Worm (Caenorhabditis elegans): ENCODE measurements around the gene ngn-1.

ngn-1 gene

DNA sequence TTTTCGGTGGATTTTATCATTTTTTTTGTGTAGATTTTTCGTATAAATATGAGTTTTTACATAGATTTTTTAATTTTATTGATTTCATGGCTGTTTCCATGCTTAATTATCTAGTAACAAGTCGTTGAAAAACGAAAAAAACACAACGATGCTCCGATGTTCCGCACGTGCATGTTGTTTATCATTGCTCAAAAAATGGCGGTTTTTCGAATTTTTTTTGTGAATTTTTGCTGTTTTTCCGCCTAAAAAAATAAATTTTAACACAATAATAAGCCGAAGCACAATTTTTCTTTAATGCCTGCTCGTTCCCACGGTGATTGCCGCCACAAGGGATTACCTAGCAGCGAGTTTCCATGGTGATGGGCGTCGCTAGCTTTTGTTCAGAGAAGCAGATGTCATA lies 14.0 kb upstream of the ngn-1 start:
- TF ChIP-seq M03D4.4 (tag; optimal IDR thresholded peaks at IDR 0.05) (no peak), unc-120 (tag; optimal IDR thresholded peaks at IDR 0.05; ENCODE audit: poor library complexity, severe bottlenecking) (no peak), hlh-1 (tag; optimal IDR thresholded peaks at IDR 0.05) (no peak), mab-5 (tag; optimal IDR thresholded peaks at IDR 0.05) (no peak), sptf-1 (tag; optimal IDR thresholded peaks at IDR 0.05) (no peak), ceh-83 (GFP tag; optimal IDR thresholded peaks at IDR 0.05) (no peak), cnd-1 (tag; optimal IDR thresholded peaks at IDR 0.05) (no peak), mep-1 (tag; optimal IDR thresholded peaks at IDR 0.05) (no peak), drap-1 (GFP tag; optimal IDR thresholded peaks at IDR 0.05) (no peak), snpc-4 (tag; optimal IDR thresholded peaks at IDR 0.05) (no peak), bed-3 (GFP tag; optimal IDR thresholded peaks at IDR 0.05) (no peak), nhr-12 (tag; optimal IDR thresholded peaks at IDR 0.05) (no peak), unc-39 (tag; optimal IDR thresholded peaks at IDR 0.05) (no peak)

DNA sequence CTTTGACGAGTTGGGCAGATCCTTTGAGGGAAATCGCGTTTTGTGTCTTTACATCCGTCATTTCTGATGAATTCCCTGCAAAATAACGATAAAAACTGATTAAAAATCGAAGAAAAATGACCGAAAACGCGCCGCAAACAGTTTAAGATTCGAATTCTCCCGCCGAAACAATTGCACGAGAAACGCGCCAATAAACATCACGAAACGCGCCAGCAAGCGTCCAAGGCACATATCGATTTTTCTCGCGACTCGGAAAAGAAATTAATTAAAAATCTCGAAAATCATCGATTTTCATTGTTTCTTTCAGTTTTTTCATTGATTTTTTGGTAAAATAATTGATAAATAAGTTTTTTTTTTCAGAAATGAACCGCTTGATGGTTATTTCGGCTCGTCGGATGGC lies 12.9 kb upstream of the ngn-1 start, which contains the start of the genes mdf-2 and nduv-3:
Gene mdf-2, minus strand, starts transcription at position 176 of the 400 bp plus-strand sequence.
Gene nduv-3, plus strand, starts transcription at position 361 of the 400 bp plus-strand sequence.
- TF ChIP-seq M03D4.4 (tag; optimal IDR thresholded peaks at IDR 0.05) = no peak
- TF ChIP-seq nhr-237 (tag; optimal IDR thresholded peaks at IDR 0.05) = peak; percentile 30
- TF ChIP-seq elt-3 (tag; optimal IDR thresholded peaks at IDR 0.05) = no peak
- TF ChIP-seq mep-1 (tag; optimal IDR thresholded peaks at IDR 0.05) = peak; percentile 61
- peak; percentile 75 for TF ChIP-seq ceh-39 (tag; optimal IDR thresholded peaks at IDR 0.05)
- no peak for TF ChIP-seq snpc-4 (tag; optimal IDR thresholded peaks at IDR 0.05)
- TF ChIP-seq lsy-2 (tag; optimal IDR thresholded peaks at IDR 0.05) = peak; percentile 78
- no peak for TF ChIP-seq ceh-83 (GFP tag; optimal IDR thresholded peaks at IDR 0.05)
- TF ChIP-seq ces-1 (GFP tag; optimal IDR thresholded peaks at IDR 0.05) = peak; percentile 83
- peak; percentile 82 for TF ChIP-seq lin-13 (tag; optimal IDR thresholded peaks at IDR 0.05)
- TF ChIP-seq pha-4 (tag; optimal IDR thresholded peaks at IDR 0.05) = peak; percentile 74
- no peak for TF ChIP-seq hlh-1 (tag; optimal IDR thresholded peaks at IDR 0.05)

DNA sequence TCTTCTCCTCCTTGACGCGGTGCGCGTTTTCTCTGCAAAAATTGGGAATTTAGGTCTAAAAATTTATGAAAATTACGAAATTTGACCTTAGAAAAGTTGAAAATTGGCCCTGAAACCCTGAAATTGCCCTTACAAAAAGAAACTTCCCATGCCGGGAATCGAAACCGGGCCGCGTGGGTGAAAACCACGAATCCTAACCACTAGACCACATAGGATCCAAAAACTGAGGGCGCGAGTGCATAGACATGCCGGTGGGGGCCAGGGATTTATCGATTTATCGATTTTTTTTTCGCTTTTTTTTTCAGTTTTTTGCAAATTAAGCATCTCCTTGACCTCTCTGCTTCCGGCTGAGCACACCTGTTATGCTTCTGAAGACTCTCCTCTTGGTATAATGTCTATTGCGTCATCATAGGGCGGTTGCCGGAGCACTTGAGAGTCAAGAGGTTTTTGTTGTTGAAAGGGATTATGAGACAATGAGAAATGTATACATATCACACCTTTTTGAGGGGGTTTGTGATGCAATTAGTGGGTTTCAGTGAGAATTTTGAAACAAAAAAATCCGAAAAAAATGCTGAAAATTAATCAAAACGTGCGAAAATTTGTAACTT lies 11.7 kb upstream of the ngn-1 start:
- peak; percentile 7 for TF ChIP-seq tbx-8 (GFP tag; optimal IDR thresholded peaks at IDR 0.05)
- peak; percentile 13 for TF ChIP-seq flh-1 (GFP tag; optimal IDR thresholded peaks at IDR 0.05)
- TF ChIP-seq unc-120 (tag; optimal IDR thresholded peaks at IDR 0.05; ENCODE audit: poor library complexity, severe bottlenecking) = peak; percentile 49
- no peak for TF ChIP-seq nhr-28 (tag; optimal IDR thresholded peaks at IDR 0.05)
- peak; percentile 90 for TF ChIP-seq zip-8 (tag; optimal IDR thresholded peaks at IDR 0.05)
- TF ChIP-seq lsy-2 (tag; optimal IDR thresholded peaks at IDR 0.05) = no peak
- TF ChIP-seq lin-32 (GFP tag; optimal IDR thresholded peaks at IDR 0.05) = peak; percentile 19
- peak; percentile 59 for TF ChIP-seq mls-2 (tag; optimal IDR thresholded peaks at IDR 0.05)
- TF ChIP-seq sptf-1 (tag; optimal IDR thresholded peaks at IDR 0.05) = peak; percentile 83
- TF ChIP-seq M03D4.4 (tag; optimal IDR thresholded peaks at IDR 0.05) = peak; percentile 52
- TF ChIP-seq ham-2 (GFP tag; optimal IDR thresholded peaks at IDR 0.05) = peak; percentile 35
- peak; percentile 72 for TF ChIP-seq ceh-83 (GFP tag; optimal IDR thresholded peaks at IDR 0.05)
- no peak for TF ChIP-seq lin-13 (tag; optimal IDR thresholded peaks at IDR 0.05)
- peak; percentile 50 for TF ChIP-seq bed-3 (GFP tag; optimal IDR thresholded peaks at IDR 0.05)
- TF ChIP-seq sem-2 (GFP tag; optimal IDR thresholded peaks at IDR 0.05) = peak; percentile 58
- peak; percentile 90 for TF ChIP-seq nhr-2 (tag; optimal IDR thresholded peaks at IDR 0.05)
- TF ChIP-seq snpc-4 (tag; optimal IDR thresholded peaks at IDR 0.05) = no peak
- peak; percentile 11 for TF ChIP-seq cnd-1 (tag; optimal IDR thresholded peaks at IDR 0.05)
- TF ChIP-seq drap-1 (GFP tag; optimal IDR thresholded peaks at IDR 0.05) = peak; percentile 25
- no peak for TF ChIP-seq blmp-1 (tag; optimal IDR thresholded peaks at IDR 0.05)

DNA sequence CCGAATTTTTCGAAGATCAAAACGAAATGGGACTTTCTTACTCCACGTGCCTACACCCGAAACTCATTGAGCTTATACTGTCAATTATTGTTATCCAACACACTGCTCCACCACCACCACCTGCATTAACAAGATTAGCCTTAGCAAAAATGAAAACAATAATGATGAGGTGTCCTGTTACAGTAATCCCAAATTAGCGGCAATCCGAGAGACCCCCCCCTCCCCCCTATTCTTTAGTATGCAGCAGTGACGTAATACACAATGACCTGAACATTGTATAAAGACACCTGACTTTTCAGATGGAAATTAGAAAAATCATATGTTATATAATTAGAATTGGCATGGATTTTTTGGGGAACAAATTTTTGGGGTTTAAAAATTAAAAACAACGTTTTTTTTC lies 6.9 kb upstream of the ngn-1 start:
- peak; percentile 60 for TF ChIP-seq lsy-2 (tag; optimal IDR thresholded peaks at IDR 0.05)
- peak; percentile 34 for TF ChIP-seq zip-8 (tag; optimal IDR thresholded peaks at IDR 0.05)
- peak; percentile 53 for TF ChIP-seq nhr-2 (tag; optimal IDR thresholded peaks at IDR 0.05)
- no peak for TF ChIP-seq unc-62 (GFP tag; optimal IDR thresholded peaks at IDR 0.05)

DNA sequence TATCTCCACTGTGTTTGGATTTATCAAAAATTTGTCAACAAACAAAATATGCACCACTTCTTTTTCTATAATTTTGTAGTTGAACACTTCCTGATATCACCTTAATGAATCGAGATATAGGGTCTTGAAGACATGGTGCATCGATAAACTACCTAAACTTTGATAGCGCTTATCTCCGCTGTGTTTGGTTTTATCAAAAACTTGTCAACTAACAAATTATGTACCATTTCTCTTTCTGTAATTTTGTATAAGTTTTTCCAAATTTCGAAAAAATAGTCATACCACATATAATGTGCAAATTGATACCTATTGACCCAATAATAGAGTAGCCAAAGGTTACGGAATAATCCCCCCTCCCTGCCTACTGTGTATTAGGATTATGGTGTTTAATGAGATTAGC lies 2.1 kb upstream of the ngn-1 start:
- no peak for TF ChIP-seq zip-8 (tag; optimal IDR thresholded peaks at IDR 0.05)
- peak; percentile 30 for TF ChIP-seq nhr-2 (tag; optimal IDR thresholded peaks at IDR 0.05)
